Worm (Caenorhabditis elegans) whole organism, L4 larva: Measurements from ENCODE around the gene Y11D7A.8.

ENCODE experiments used
- jun-1 ChIP-seq: fragments of 150-350 bp; optimal IDR thresholded peaks from 2 replicates; lab custom pipeline; 2014; ENCODE audit warnings: missing biosample characterization, missing genetic modification reagents, missing genetic modification characterization
- mdt-29 ChIP-seq: fragments of 200-800 bp; sonication (Bioruptor generic); IDR thresholded peaks from 2 replicates; pipeline ENCODE4 v1.3.6; 2022; ENCODE audit warnings: missing genetic modification reagents, missing genetic modification characterization, missing compliant biosample characterization

- TF ChIP-seq mdt-29 (GFP tag; lab: Robert Waterston, UW) (no peak), jun-1 (no peak)
These were observed 48.0 kb downstream of the Y11D7A.8 start, which contains the start of gene F49C12.2 for ce11 chrIV:9299145-9299544.
